Fruit fly (Drosophila melanogaster) whole organism, embryonic: ENCODE data around the gene Cep135.

Source experiments
- CG10654 ChIP-seq: fragments of 200-800 bp; sonication (Bioruptor generic); optimal IDR thresholded peaks from 2 replicates; lab custom pipeline; 2016; ENCODE audit warnings: missing biosample characterization, missing genetic modification characterization
- CG13123 ChIP-seq: fragments of 200-800 bp; sonication (Bioruptor generic); optimal IDR thresholded peaks from 2 replicates; lab custom pipeline; 2016; ENCODE audit warnings: missing biosample characterization, missing genetic modification characterization
- CG1603 ChIP-seq: fragments of 200-800 bp; sonication (Bioruptor generic); optimal IDR thresholded peaks from 2 replicates; lab custom pipeline; 2019; ENCODE audit warnings: missing biosample characterization, mild to moderate bottlenecking, missing genetic modification characterization, moderate library complexity
- CG17612 ChIP-seq: fragments of 200-800 bp; sonication (Bioruptor generic); IDR thresholded peaks from 2 replicates; pipeline ENCODE4 v1.3.6; 2022; ENCODE audit warnings: missing biosample characterization, missing genetic modification characterization
- CG17802 ChIP-seq: fragments of 200-800 bp; sonication (Bioruptor generic); optimal IDR thresholded peaks from 2 replicates; lab custom pipeline; 2018; ENCODE audit warnings: missing biosample characterization, mild to moderate bottlenecking, missing genetic modification characterization, moderate library complexity
- CG18011 ChIP-seq: fragments of 200-800 bp; sonication (Bioruptor generic); optimal IDR thresholded peaks from 2 replicates; lab custom pipeline; 2017; ENCODE audit warnings: missing biosample characterization, missing genetic modification characterization, mild to moderate bottlenecking, moderate library complexity, missing genotype
- CG2120 ChIP-seq: fragments of 200-800 bp; sonication (Bioruptor generic); optimal IDR thresholded peaks from 3 replicates; lab custom pipeline; 2016; ENCODE audit warnings: missing biosample characterization, missing genetic modification characterization
- CG31224 ChIP-seq: fragments of 200-800 bp; sonication (Bioruptor generic); IDR thresholded peaks from 2 replicates; pipeline ENCODE4 v1.3.6; 2022; ENCODE audit warnings: missing biosample characterization, missing genetic modification characterization
- CG33557 ChIP-seq: fragments of 200-800 bp; sonication (Bioruptor generic); optimal IDR thresholded peaks from 2 replicates; lab custom pipeline; 2019; ENCODE audit warnings: missing biosample characterization, mild to moderate bottlenecking, missing genetic modification characterization, moderate library complexity
- CG34376 ChIP-seq: fragments of 200-800 bp; sonication (Bioruptor generic); optimal IDR thresholded peaks from 2 replicates; lab custom pipeline; 2018; ENCODE audit warnings: missing biosample characterization, mild to moderate bottlenecking, missing genetic modification characterization
- CG4282 ChIP-seq: fragments of 200-800 bp; sonication (Bioruptor generic); optimal IDR thresholded peaks from 2 replicates; lab custom pipeline; 2016; ENCODE audit warnings: missing biosample characterization, missing genetic modification characterization
- CG4854 ChIP-seq: fragments of 200-800 bp; sonication (Bioruptor generic); optimal IDR thresholded peaks from 2 replicates; lab custom pipeline; 2016; ENCODE audit warnings: missing biosample characterization, missing genetic modification characterization, inconsistent platforms
- CG7357 ChIP-seq: fragments of 200-800 bp; sonication (Bioruptor generic); IDR thresholded peaks from 3 replicates; pipeline ENCODE4 v1.3.6; 2022; ENCODE audit warnings: missing biosample characterization, missing genetic modification characterization
- CG7372 ChIP-seq: fragments of 200-800 bp; sonication (Bioruptor generic); IDR thresholded peaks from 2 replicates; pipeline ENCODE4 v1.3.6; 2022; ENCODE audit warnings: missing biosample characterization, missing genetic modification characterization
- CG7987 ChIP-seq: fragments of 200-800 bp; sonication (Bioruptor generic); optimal IDR thresholded peaks from 2 replicates; lab custom pipeline; 2018; ENCODE audit warnings: missing biosample characterization, mild to moderate bottlenecking, missing genetic modification characterization, moderate library complexity
- CG8359 ChIP-seq: fragments of 200-800 bp; sonication (Bioruptor generic); optimal IDR thresholded peaks from 2 replicates; lab custom pipeline; 2017; ENCODE audit warnings: missing biosample characterization, mild to moderate bottlenecking, missing genetic modification characterization, borderline replicate concordance
- CG9609 ChIP-seq: fragments of 200-800 bp; sonication (Bioruptor generic); optimal IDR thresholded peaks from 3 replicates; lab custom pipeline; 2016; ENCODE audit warnings: missing biosample characterization, missing genetic modification characterization
- CG9876 ChIP-seq: fragments of 200-800 bp; sonication (Bioruptor generic); optimal IDR thresholded peaks from 2 replicates; lab custom pipeline; 2016; ENCODE audit warnings: missing biosample characterization, missing genetic modification characterization
- Doc3 ChIP-seq: fragments of 200-800 bp; sonication (Bioruptor generic); IDR thresholded peaks from 3 replicates; pipeline ENCODE4 v1.3.6; 2022; ENCODE audit warnings: missing biosample characterization, missing genetic modification characterization; ENCODE audit not compliant: partially characterized antibody
- E2f1 ChIP-seq: fragments of 200-800 bp; sonication (Bioruptor generic); IDR thresholded peaks from 2 replicates; pipeline ENCODE4 v1.3.6; 2022; ENCODE audit warnings: missing biosample characterization, missing genetic modification characterization
- Elba2 ChIP-seq: fragments of 200-800 bp; sonication (Bioruptor generic); optimal IDR thresholded peaks from 3 replicates; lab custom pipeline; 2016; ENCODE audit warnings: missing biosample characterization, missing genetic modification characterization
- Ets97D ChIP-seq: fragments of 200-800 bp; sonication (Bioruptor generic); optimal IDR thresholded peaks from 3 replicates; lab custom pipeline; 2016; ENCODE audit warnings: missing biosample characterization, missing genetic modification characterization
- H15 ChIP-seq: fragments of 200-800 bp; sonication (Bioruptor generic); IDR thresholded peaks from 3 replicates; pipeline ENCODE4 v1.3.6; 2022; ENCODE audit warnings: missing biosample characterization, missing genetic modification characterization
- Jarid2 ChIP-seq: fragments of 200-800 bp; sonication (Bioruptor generic); optimal IDR thresholded peaks from 3 replicates; lab custom pipeline; 2017; ENCODE audit warnings: mild to moderate bottlenecking, missing biosample characterization, missing genetic modification reagents, missing genetic modification characterization
- MESR4 ChIP-seq: fragments of 200-800 bp; sonication (Bioruptor generic); optimal IDR thresholded peaks from 2 replicates; lab custom pipeline; 2018; ENCODE audit warnings: missing biosample characterization, mild to moderate bottlenecking, missing genetic modification characterization, moderate library complexity
- NfI ChIP-seq: fragments of 200-800 bp; sonication (Bioruptor generic); optimal IDR thresholded peaks from 3 replicates; lab custom pipeline; 2018; ENCODE audit warnings: missing biosample characterization, mild to moderate bottlenecking, missing genetic modification characterization, moderate library complexity
- Opbp ChIP-seq: fragments of 200-800 bp; sonication (Bioruptor generic); IDR thresholded peaks from 3 replicates; pipeline ENCODE4 v1.3.6; 2022; ENCODE audit warnings: missing biosample characterization, missing genetic modification characterization; ENCODE audit not compliant: partially characterized antibody
- Ssrp ChIP-seq: fragments of 200-800 bp; sonication (Bioruptor generic); optimal IDR thresholded peaks from 2 replicates; lab custom pipeline; 2018; ENCODE audit warnings: missing biosample characterization, mild to moderate bottlenecking, missing genetic modification characterization, moderate library complexity
- TFAM ChIP-seq: fragments of 200-800 bp; sonication (Bioruptor generic); optimal IDR thresholded peaks from 2 replicates; lab custom pipeline; 2017; ENCODE audit warnings: missing biosample characterization, missing genetic modification characterization, inconsistent platforms
- Taf1 ChIP-seq: fragments of 200-800 bp; sonication (Bioruptor generic); IDR thresholded peaks from 2 replicates; pipeline ENCODE4 v1.3.6; 2022; ENCODE audit warnings: missing biosample characterization, missing genetic modification characterization
- Usf ChIP-seq: fragments of 200-800 bp; sonication (Bioruptor generic); optimal IDR thresholded peaks from 2 replicates; lab custom pipeline; 2017; ENCODE audit warnings: missing genotype, missing biosample characterization, missing genetic modification characterization
- Xrp1 ChIP-seq: fragments of 200-800 bp; sonication (Bioruptor generic); IDR thresholded peaks from 2 replicates; pipeline ENCODE4 v1.3.6; 2022; ENCODE audit warnings: missing biosample characterization, missing genetic modification characterization
- bsh ChIP-seq, 2 experiments: fragments of 200-800 bp; sonication (Bioruptor generic); optimal IDR thresholded peaks; 2 replicates each; lab custom pipeline; 2017 to 2018; ENCODE audit warnings: mild to moderate bottlenecking in 2 of 2, missing biosample characterization in 2 of 2, missing genetic modification characterization in 2 of 2, moderate library complexity in 1 of 2
- danr ChIP-seq: fragments of 200-800 bp; sonication (Bioruptor generic); IDR thresholded peaks from 2 replicates; pipeline ENCODE4 v1.3.6; 2022; ENCODE audit warnings: missing biosample characterization, missing genetic modification characterization
- dati ChIP-seq: fragments of 200-800 bp; sonication (Bioruptor generic); IDR thresholded peaks from 2 replicates; pipeline ENCODE4 v1.3.6; 2022; ENCODE audit warnings: missing biosample characterization, missing genetic modification characterization
- emc ChIP-seq: fragments of 200-800 bp; sonication (Bioruptor generic); optimal IDR thresholded peaks from 2 replicates; lab custom pipeline; 2016; ENCODE audit warnings: missing biosample characterization, missing genetic modification characterization
- grn ChIP-seq: fragments of 200-800 bp; sonication (Bioruptor generic); optimal IDR thresholded peaks from 3 replicates; lab custom pipeline; 2017; ENCODE audit warnings: missing biosample characterization, missing genetic modification characterization
- hb ChIP-seq: fragments of 200-800 bp; sonication (Bioruptor generic); IDR thresholded peaks from 3 replicates; pipeline ENCODE4 v1.3.6; 2022; ENCODE audit warnings: missing biosample characterization, missing genetic modification characterization; ENCODE audit not compliant: partially characterized antibody
- her ChIP-seq: fragments of 200-800 bp; sonication (Bioruptor generic); optimal IDR thresholded peaks from 2 replicates; lab custom pipeline; 2016; ENCODE audit warnings: missing biosample characterization, missing genetic modification characterization
- lab ChIP-seq: fragments of 200-800 bp; sonication (Bioruptor generic); optimal IDR thresholded peaks from 3 replicates; lab custom pipeline; 2017; ENCODE audit warnings: missing biosample characterization, missing genetic modification characterization, mild to moderate bottlenecking, moderate library complexity, missing genetic modification reagents
- lov ChIP-seq, 2 experiments: fragments of 200-800 bp in 1 of 2; fragments of >200 bp in 1 of 2; sonication (Bioruptor generic) in 1 of 2; IDR thresholded peaks in 1 of 2; optimal IDR thresholded peaks in 1 of 2; 2 replicates in 1 of 2; 3 replicates in 1 of 2; pipeline versions ENCODE4 v1.3.6 to Lab custom; 2017 to 2022; ENCODE audit warnings: missing biosample characterization in 1 of 2, missing genetic modification characterization in 1 of 2
- luna ChIP-seq: fragments of 200-800 bp; sonication (Bioruptor generic); optimal IDR thresholded peaks from 2 replicates; lab custom pipeline; 2016; ENCODE audit warnings: missing biosample characterization, missing genetic modification characterization
- ranshi ChIP-seq: fragments of 200-800 bp; sonication (Bioruptor generic); IDR thresholded peaks from 2 replicates; pipeline ENCODE4 v1.3.6; 2022; ENCODE audit warnings: missing biosample characterization, missing genetic modification characterization
- sc ChIP-seq, 3 experiments: fragments of >200 bp in 2 of 3; fragments of 200-800 bp in 1 of 3; sonication (Bioruptor generic) in 1 of 3; optimal IDR thresholded peaks; 2 replicates in 2 of 3; 3 replicates in 1 of 3; lab custom pipeline; 2017; ENCODE audit warnings: mild to moderate bottlenecking in 1 of 3, missing biosample characterization in 1 of 3, missing genetic modification characterization in 1 of 3, missing genetic modification reagents in 1 of 3
- tll ChIP-seq, 2 experiments: fragments of 200-800 bp in 1 of 2; fragments of >200 bp in 1 of 2; sonication (Bioruptor generic) in 1 of 2; optimal IDR thresholded peaks; 2 replicates each; lab custom pipeline; 2017 to 2019; ENCODE audit warnings: missing biosample characterization in 2 of 2, missing genetic modification characterization in 2 of 2, mild to moderate bottlenecking in 1 of 2, moderate library complexity in 1 of 2
- unpg ChIP-seq: fragments of 200-800 bp; sonication (Bioruptor generic); optimal IDR thresholded peaks from 3 replicates; lab custom pipeline; 2018; ENCODE audit warnings: missing biosample characterization, mild to moderate bottlenecking, missing genetic modification characterization, moderate library complexity
- vvl ChIP-seq: fragments of 200-800 bp; sonication (Bioruptor generic); IDR thresholded peaks from 2 replicates; pipeline ENCODE4 v1.3.6; 2022; ENCODE audit warnings: missing biosample characterization, missing genetic modification characterization

The Cep135 gene

DNA sequence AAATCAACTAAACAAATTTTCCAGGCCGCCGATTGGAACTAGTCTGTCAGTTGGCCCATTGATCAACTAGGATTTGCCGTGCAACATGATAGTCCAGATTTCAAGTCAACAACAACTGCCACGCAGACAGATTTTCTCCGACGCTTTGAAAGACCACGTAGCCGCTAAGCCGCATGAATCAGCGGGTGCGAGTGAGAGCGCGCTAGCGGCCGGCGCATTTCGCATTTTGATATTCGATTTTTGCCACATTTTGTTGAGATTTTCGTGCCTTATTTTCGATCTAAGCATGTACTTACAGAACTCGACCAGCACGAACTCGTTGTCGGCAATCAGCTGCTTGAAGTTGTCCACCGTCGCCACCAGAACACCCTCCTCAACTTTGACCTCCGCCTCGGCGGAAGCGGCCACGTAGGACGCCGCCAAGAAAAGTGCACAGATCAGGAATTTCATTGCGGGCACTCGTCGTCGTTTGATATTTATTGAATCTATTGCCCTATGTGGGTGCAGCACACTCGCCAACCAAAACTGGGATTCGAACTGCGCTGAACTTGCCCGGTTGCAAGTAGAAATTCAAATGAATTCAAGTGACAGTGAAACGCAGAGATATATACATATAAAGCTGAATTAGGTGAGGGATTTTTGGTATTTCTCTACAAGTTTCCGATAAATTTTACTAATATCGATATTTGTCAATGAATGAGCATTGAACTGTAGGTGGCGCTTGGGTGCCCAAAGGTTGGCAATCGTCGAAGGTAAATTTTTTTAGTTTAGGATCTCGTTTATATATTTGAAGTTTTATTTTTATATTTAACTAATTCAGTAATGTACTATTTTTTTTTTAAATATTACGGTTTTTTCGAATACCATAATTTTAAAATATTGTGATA is 25.7 kb downstream of the Cep135 start, which contains the start of gene Pdi (continued):
- peak; percentile 12 for TF ChIP-seq CG4854 (GFP tag; lab: Kevin White, UChicago)
- no peak for TF ChIP-seq CG13123 (GFP tag; lab: Kevin White, UChicago)
- TF ChIP-seq ranshi (GFP tag; lab: Robert Waterston, UW), result 0 out of 2 replicates have a peak, but pooled peaks have one; percentile 45
- no peak for TF ChIP-seq Elba2
- no peak for TF ChIP-seq CG4282 (GFP tag; lab: Kevin White, UChicago)
- no peak for TF ChIP-seq Usf (GFP tag; lab: Kevin White, UChicago)
- TF ChIP-seq Jarid2, result peak; percentile 73
- peak; percentile 57 for TF ChIP-seq Doc3 (GFP tag; lab: Robert Waterston, UW)
- TF ChIP-seq luna (GFP tag; lab: Kevin White, UChicago), result peak; percentile 24
- no peak for TF ChIP-seq tll (GFP tag; optimal IDR thresholded peaks at IDR 0.05; lab: Kevin White, UChicago)
- no peak for TF ChIP-seq CG18011 (GFP tag; lab: Kevin White, UChicago)
- TF ChIP-seq sc (optimal IDR thresholded peaks at IDR 0.05; lab: Kevin White, UChicago), result no peak
- TF ChIP-seq sc (GFP tag; optimal IDR thresholded peaks at IDR 0.05; lab: Kevin White, UChicago), result no peak
- TF ChIP-seq Ets97D, result peak; percentile 65
- no peak for TF ChIP-seq CG17612
- no peak for TF ChIP-seq emc (GFP tag; lab: Kevin White, UChicago)
- peak in 1 of 2 experiments; percentile 26 for TF ChIP-seq bsh (GFP tag; optimal IDR thresholded peaks at IDR 0.05; lab: Kevin White, UChicago)
- no peak for TF ChIP-seq CG17802 (tag; lab: Kevin White, UChicago)
- TF ChIP-seq CG7372, result no peak
- peak; percentile 10 for TF ChIP-seq NfI (GFP tag; lab: Kevin White, UChicago)
- TF ChIP-seq vvl (GFP tag; lab: Robert Waterston, UW), result peak; percentile 76
- TF ChIP-seq Opbp (GFP tag; lab: Robert Waterston, UW), result peak; percentile 75; the same call in 2 of the 3 replicates
- TF ChIP-seq CG34376 (GFP tag; lab: Kevin White, UChicago), result peak; percentile 19
- no peak for TF ChIP-seq CG31224 (GFP tag; lab: Robert Waterston, UW)
- TF ChIP-seq Taf1, result no peak
- no peak for TF ChIP-seq CG10654
- TF ChIP-seq lab (GFP tag; lab: Kevin White, UChicago), result no peak
- no peak for TF ChIP-seq Xrp1 (GFP tag; lab: Robert Waterston, UW)
- peak; percentile 30 for TF ChIP-seq unpg
- TF ChIP-seq CG9609 (GFP tag; lab: Kevin White, UChicago), result no peak
- TF ChIP-seq H15 (GFP tag; lab: Robert Waterston, UW), result no peak
- TF ChIP-seq Ssrp, result no peak
- no peak for TF ChIP-seq dati (GFP tag; lab: Robert Waterston, UW)
- TF ChIP-seq TFAM (GFP tag; lab: Kevin White, UChicago), result no peak
- TF ChIP-seq CG1603 (tag; lab: Kevin White, UChicago), result peak; percentile 80
- TF ChIP-seq CG7357, result no peak
- TF ChIP-seq CG2120 (GFP tag; lab: Kevin White, UChicago), result peak; percentile 25
- TF ChIP-seq grn (GFP tag; lab: Kevin White, UChicago), result no peak
- TF ChIP-seq MESR4 (GFP tag; lab: Kevin White, UChicago), result peak; percentile 79
- no peak for TF ChIP-seq CG33557 (GFP tag; lab: Kevin White, UChicago)
- TF ChIP-seq her (GFP tag; lab: Kevin White, UChicago), result peak; percentile 5
- TF ChIP-seq danr (GFP tag; lab: Robert Waterston, UW), result no peak
- TF ChIP-seq CG7987 (GFP tag; lab: Kevin White, UChicago), result peak; percentile 49
- peak; percentile 67 for TF ChIP-seq hb (GFP tag; lab: Robert Waterston, UW)
- no peak for TF ChIP-seq CG9876
- TF ChIP-seq lov (optimal IDR thresholded peaks at IDR 0.05; lab: Kevin White, UChicago), result no peak
- no peak for TF ChIP-seq lov (GFP tag; IDR thresholded peaks at IDR 0.05; lab: Robert Waterston, UW)
- no peak for TF ChIP-seq CG8359
- no peak for TF ChIP-seq E2f1
